Fruit fly (Drosophila melanogaster) ovary, adult (tissue): Measurements from ENCODE around the gene CG14671.
A peak's percentile ranks its signal among the peaks of the same experiment; 100 is the strongest.

ENCODE experiments used
- CG17801 ChIP-seq: fragments of 200-800 bp; optimal IDR thresholded peaks from 2 replicates; lab custom pipeline; 2019; ENCODE audit warnings: missing biosample characterization, mild to moderate bottlenecking, missing genetic modification characterization, moderate library complexity; ENCODE audit not compliant: partially characterized antibody

CG14671 gene

dm6 chr3R:5550452-5550851 is 14.2 kb downstream of the CG14671 start:
- no peak for TF ChIP-seq CG17801

dm6 chr3R:5547464-5547943 is 17.1 kb downstream of the CG14671 start, which contains the start of gene CG2519:
Gene CG2519 (minus strand): TSS chr3R:5547775.
- TF ChIP-seq CG17801 = peak; percentile 31

dm6 chr3R:5527563-5527962 is 37.1 kb downstream of the CG14671 start:
- TF ChIP-seq CG17801 = no peak

- TF ChIP-seq CG17801 = no peak
Measured at dm6 chr3R:5524804-5525203, 39.8 kb downstream of the CG14671 start.

dm6 chr3R:5523070-5523637 is 41.5 kb downstream of the CG14671 start, which contains the start of the genes CG43845 and Nmdar1:
Gene CG43845 (minus strand): TSS chr3R:5523120.
Gene Nmdar1 (minus strand): TSS chr3R:5523328.
- no peak for TF ChIP-seq CG17801

- TF ChIP-seq CG17801 = peak; percentile 58
Measured at dm6 chr3R:5520566-5520965, 44.0 kb downstream of the CG14671 start.

- no peak for TF ChIP-seq CG17801
Measured at dm6 chr3R:5519789-5520188, 44.8 kb downstream of the CG14671 start.

- TF ChIP-seq CG17801 = no peak
Measured at dm6 chr3R:5518627-5519026, 46.0 kb downstream of the CG14671 start.

dm6 chr3R:5517876-5518211 is 46.8 kb downstream of the CG14671 start:
- TF ChIP-seq CG17801 = no peak

dm6 chr3R:5517002-5517875 is 47.4 kb downstream of the CG14671 start, which contains the start of gene Itpr:
Gene Itpr (plus strand): TSS chr3R:5517117.
- peak; percentile 15 for TF ChIP-seq CG17801

- TF ChIP-seq CG17801 = no peak
Measured at dm6 chr3R:5516582-5517001, 48.0 kb downstream of the CG14671 start.

- no peak for TF ChIP-seq CG17801
Measured at dm6 chr3R:5514759-5515158, 49.9 kb downstream of the CG14671 start.
